Fruit fly (Drosophila melanogaster): ENCODE data around the gene Cpr72Eb.
A peak's percentile ranks its signal among the peaks of the same experiment; 100 is the strongest.

Gene Cpr72Eb

dm6 chr3L:16356171-16356765 lies 8.4 kb upstream of the Cpr72Eb start (continued):
- TF ChIP-seq bab2 (GFP tag; optimal IDR thresholded peaks at IDR 0.05), result no peak
- no peak for TF ChIP-seq CG3065 (GFP tag; optimal IDR thresholded peaks at IDR 0.05)
- peak; percentile 48 for TF ChIP-seq CG15514 (GFP tag; optimal IDR thresholded peaks at IDR 0.05)
- TF ChIP-seq schlank (tag; optimal IDR thresholded peaks at IDR 0.05), result peak; percentile 48
- TF ChIP-seq PHDP (tag; optimal IDR thresholded peaks at IDR 0.05), result peak; percentile 8
- no peak for TF ChIP-seq Blimp-1 (GFP tag; optimal IDR thresholded peaks at IDR 0.05)
- no peak for TF ChIP-seq wek (GFP tag; optimal IDR thresholded peaks at IDR 0.05)
- no peak for TF ChIP-seq vnd (GFP tag; IDR thresholded peaks at IDR 0.05; ENCODE audit: partially characterized antibody)
- peak; percentile 46 for TF ChIP-seq B-H2 (GFP tag; optimal IDR thresholded peaks at IDR 0.05)
- TF ChIP-seq CG13296 (GFP tag; optimal IDR thresholded peaks at IDR 0.05), result peak; percentile 17
- no peak for TF ChIP-seq CG2116 (GFP tag; optimal IDR thresholded peaks at IDR 0.05)
- TF ChIP-seq gsb (GFP tag; IDR thresholded peaks at IDR 0.05), result no peak
- TF ChIP-seq Hr3 (GFP tag; optimal IDR thresholded peaks at IDR 0.05), result no peak
- TF ChIP-seq CG8924 (tag; optimal IDR thresholded peaks at IDR 0.05), result no peak
- TF ChIP-seq BtbVII (GFP tag; optimal IDR thresholded peaks at IDR 0.05), result peak; percentile 45
- TF ChIP-seq Pdp1 (GFP tag; optimal IDR thresholded peaks at IDR 0.05), result peak in 1 of 2 experiments; percentile 49
- no peak for TF ChIP-seq CG7928 (GFP tag; optimal IDR thresholded peaks at IDR 0.05)
- no peak for TF ChIP-seq H15 (GFP tag; IDR thresholded peaks at IDR 0.05)
- no peak for TF ChIP-seq Neu2 (GFP tag; optimal IDR thresholded peaks at IDR 0.05; ENCODE audit: borderline replicate concordance)
- 0 out of 2 replicates have a peak, but pooled peaks have one; percentile 17 for TF ChIP-seq CG10321 (GFP tag; IDR thresholded peaks at IDR 0.05)
- no peak for TF ChIP-seq Hr78 (GFP tag; optimal IDR thresholded peaks at IDR 0.05)
- peak; percentile 83; the same call in 2 of the 4 replicates for TF ChIP-seq chinmo (GFP tag; IDR thresholded peaks at IDR 0.05; ENCODE audit: partially characterized antibody)
- no peak for TF ChIP-seq CG18619 (GFP tag; optimal IDR thresholded peaks at IDR 0.05)
- no peak for TF ChIP-seq NC2β (GFP tag; optimal IDR thresholded peaks at IDR 0.05)
- TF ChIP-seq Med (GFP tag), result peak; percentile 51
- no peak for TF ChIP-seq CG12299 (tag; optimal IDR thresholded peaks at IDR 0.05)
- TF ChIP-seq Abd-B (GFP tag; optimal IDR thresholded peaks at IDR 0.05), result no peak
- no peak for TF ChIP-seq CG31388 (GFP tag; optimal IDR thresholded peaks at IDR 0.05)
- no peak for TF ChIP-seq amos (GFP tag; IDR thresholded peaks at IDR 0.05; ENCODE audit: partially characterized antibody)
- no peak for TF ChIP-seq oc (tag; optimal IDR thresholded peaks at IDR 0.05)
- TF ChIP-seq insv (GFP tag; optimal IDR thresholded peaks at IDR 0.05), result no peak
- no peak for TF ChIP-seq ems (GFP tag; optimal IDR thresholded peaks at IDR 0.05)
- TF ChIP-seq sob (GFP tag; IDR thresholded peaks at IDR 0.05), result no peak
- TF ChIP-seq CTCF (GFP tag; optimal IDR thresholded peaks at IDR 0.05), result no peak
- TF ChIP-seq rib (GFP tag; IDR thresholded peaks at IDR 0.05), result 0 out of 2 replicates have a peak, but pooled peaks have one; percentile 14
- no peak for TF ChIP-seq Jarid2 (GFP tag; optimal IDR thresholded peaks at IDR 0.05)
- no peak for TF ChIP-seq Sry-δ (GFP tag; optimal IDR thresholded peaks at IDR 0.05)
- peak; percentile 11 for TF ChIP-seq CG10543 (GFP tag; optimal IDR thresholded peaks at IDR 0.05)
- no peak for TF ChIP-seq CG15073 (GFP tag; optimal IDR thresholded peaks at IDR 0.05)
- TF ChIP-seq ranshi (GFP tag; IDR thresholded peaks at IDR 0.05), result no peak
- no peak for TF ChIP-seq CG9817 (tag; optimal IDR thresholded peaks at IDR 0.05)
- no peak for TF ChIP-seq CG18599 (GFP tag; optimal IDR thresholded peaks at IDR 0.05)
- no peak for TF ChIP-seq CG16779 (GFP tag; IDR thresholded peaks at IDR 0.05)
- TF ChIP-seq CG3407 (GFP tag; optimal IDR thresholded peaks at IDR 0.05), result no peak
- no peak for TF ChIP-seq Fer2 (tag; optimal IDR thresholded peaks at IDR 0.05)
- no peak for TF ChIP-seq CG17912 (GFP tag; optimal IDR thresholded peaks at IDR 0.05)
- TF ChIP-seq sug (tag; optimal IDR thresholded peaks at IDR 0.05), result peak; percentile 99
- TF ChIP-seq CG3726 (GFP tag; IDR thresholded peaks at IDR 0.05), result no peak
- TF ChIP-seq CG11695 (GFP tag; IDR thresholded peaks at IDR 0.05), result 0 out of 3 replicates have a peak, but pooled peaks have one; percentile 24
